Fruit fly (Drosophila melanogaster) whole organism, wandering third instar larva: ENCODE results near the gene ara.

Experiments used
- Hr78 ChIP-seq: fragments of >200 bp; optimal IDR thresholded peaks from 2 replicates; lab custom pipeline; 2017; ENCODE audit warnings: missing biosample characterization, missing genetic modification characterization
- N ChIP-seq: fragments of >200 bp; optimal IDR thresholded peaks from 2 replicates; lab custom pipeline; 2018; ENCODE audit warnings: missing biosample characterization, missing external identifiers, missing genetic modification characterization
- Rel ChIP-seq, 2 experiments: fragments of 200-800 bp; sonication (Bioruptor generic) in 1 of 2; optimal IDR thresholded peaks; 2 replicates in 1 of 2; 3 replicates in 1 of 2; lab custom pipeline; 2016 to 2019; ENCODE audit warnings: mild to moderate bottlenecking in 2 of 2, missing biosample characterization in 2 of 2, missing genetic modification characterization in 2 of 2, moderate library complexity in 1 of 2
- h ChIP-seq: fragments of 200-800 bp; sonication (Bioruptor generic); optimal IDR thresholded peaks from 3 replicates; lab custom pipeline; 2016; ENCODE audit warnings: missing biosample characterization, mild to moderate bottlenecking, missing genetic modification characterization
- lola ChIP-seq: fragments of >200 bp; optimal IDR thresholded peaks from 2 replicates; lab custom pipeline; 2017; ENCODE audit warnings: missing biosample characterization, missing genetic modification characterization
- pan ChIP-seq: fragments of >200 bp; optimal IDR thresholded peaks from 2 replicates; lab custom pipeline; 2017
- psq ChIP-seq: fragments of 200-800 bp; sonication (Bioruptor generic); optimal IDR thresholded peaks from 3 replicates; lab custom pipeline; 2017; ENCODE audit warnings: missing biosample characterization, mild to moderate bottlenecking, missing genetic modification characterization, moderate library complexity

dm6 chr3L:12551671-12552070 is 28.8 kb upstream of the ara start:
- TF ChIP-seq Hr78 (GFP tag; lab: Kevin White, UChicago) (no peak), pan (lab: Kevin White, UChicago) (no peak), Rel (GFP tag; optimal IDR thresholded peaks at IDR 0.05; lab: Kevin White, UChicago) (no peak), Rel (tag; optimal IDR thresholded peaks at IDR 0.05; lab: Kevin White, UChicago) (no peak), lola (GFP tag; lab: Kevin White, UChicago) (no peak), psq (GFP tag; lab: Kevin White, UChicago) (peak; percentile 71), N (GFP tag; lab: Kevin White, UChicago) (no peak), h (GFP tag; lab: Kevin White, UChicago) (peak; percentile 87)
